Fruit fly (Drosophila melanogaster) whole organism, prepupa: ENCODE measurements around the gene bc10.

Experiments used
- Blimp-1 ChIP-seq: fragments of 200-800 bp; sonication (Bioruptor generic); optimal IDR thresholded peaks from 3 replicates; lab custom pipeline; 2017; ENCODE audit warnings: missing biosample characterization, missing genetic modification characterization, mild to moderate bottlenecking, moderate library complexity, missing genetic modification reagents
- CG11294 ChIP-seq: fragments of 200-800 bp; sonication (Bioruptor generic); IDR thresholded peaks from 2 replicates; pipeline ENCODE4 v1.3.6; 2022; ENCODE audit warnings: missing biosample characterization, missing genetic modification characterization
- CG15336 ChIP-seq: fragments of 200-800 bp; sonication (Bioruptor generic); IDR thresholded peaks from 2 replicates; pipeline ENCODE4 v1.3.6; 2022; ENCODE audit warnings: missing biosample characterization, missing genetic modification characterization
- CG1621 ChIP-seq: fragments of 200-800 bp; sonication (Bioruptor generic); optimal IDR thresholded peaks from 3 replicates; lab custom pipeline; 2018; ENCODE audit warnings: missing biosample characterization, mild to moderate bottlenecking, missing genetic modification characterization
- CG16779 ChIP-seq: fragments of 200-800 bp; sonication (Bioruptor generic); optimal IDR thresholded peaks from 3 replicates; lab custom pipeline; 2017; ENCODE audit warnings: missing biosample characterization, mild to moderate bottlenecking, missing genetic modification characterization
- CG3032 ChIP-seq: fragments of 200-800 bp; optimal IDR thresholded peaks from 2 replicates; lab custom pipeline; 2019; ENCODE audit warnings: missing biosample characterization, mild to moderate bottlenecking, missing genetic modification characterization, moderate library complexity
- CG31627 ChIP-seq: fragments of 200-800 bp; sonication (Bioruptor generic); optimal IDR thresholded peaks from 3 replicates; lab custom pipeline; 2016; ENCODE audit warnings: missing biosample characterization, missing genetic modification characterization
- CG32006 ChIP-seq: fragments of 200-800 bp; sonication (Bioruptor generic); optimal IDR thresholded peaks from 3 replicates; lab custom pipeline; 2017; ENCODE audit warnings: missing biosample characterization, mild to moderate bottlenecking, missing genetic modification characterization
- CG34406 ChIP-seq: fragments of 200-800 bp; sonication (Bioruptor generic); optimal IDR thresholded peaks from 3 replicates; lab custom pipeline; 2016; ENCODE audit warnings: missing biosample characterization, missing genetic modification characterization
- CG3919 ChIP-seq: fragments of 200-800 bp; sonication (Bioruptor generic); optimal IDR thresholded peaks from 3 replicates; lab custom pipeline; 2016; ENCODE audit warnings: missing biosample characterization, missing genetic modification characterization
- CG4318 ChIP-seq: fragments of 200-800 bp; sonication (Bioruptor generic); optimal IDR thresholded peaks from 3 replicates; lab custom pipeline; 2017; ENCODE audit warnings: missing biosample characterization, mild to moderate bottlenecking, missing genetic modification characterization
- CG6276 ChIP-seq: fragments of 200-800 bp; sonication (Bioruptor generic); optimal IDR thresholded peaks from 2 replicates; lab custom pipeline; 2017; ENCODE audit warnings: missing biosample characterization, mild to moderate bottlenecking, missing genetic modification characterization
- CG6792 ChIP-seq: fragments of 200-800 bp; sonication (Bioruptor generic); optimal IDR thresholded peaks from 3 replicates; lab custom pipeline; 2016; ENCODE audit warnings: missing biosample characterization, missing genetic modification characterization
- CG6854 ChIP-seq: fragments of 200-800 bp; sonication (Bioruptor generic); optimal IDR thresholded peaks from 2 replicates; lab custom pipeline; 2017; ENCODE audit warnings: missing biosample characterization, mild to moderate bottlenecking, missing genetic modification characterization
- CG7368 ChIP-seq: fragments of 200-800 bp; sonication (Bioruptor generic); optimal IDR thresholded peaks from 3 replicates; lab custom pipeline; 2016; ENCODE audit warnings: missing biosample characterization, missing genetic modification characterization
- CG8119 ChIP-seq: fragments of 200-800 bp; sonication (Bioruptor generic); IDR thresholded peaks from 3 replicates; pipeline ENCODE4 v1.3.6; 2022; ENCODE audit warnings: missing biosample characterization, missing genetic modification characterization
- CG8319 ChIP-seq: fragments of 200-800 bp; sonication (Bioruptor generic); optimal IDR thresholded peaks from 3 replicates; lab custom pipeline; 2016; ENCODE audit warnings: missing biosample characterization, missing genetic modification characterization
- CG8632 ChIP-seq: fragments of 200-800 bp; sonication (Bioruptor generic); optimal IDR thresholded peaks from 3 replicates; lab custom pipeline; 2016; ENCODE audit warnings: missing biosample characterization, missing genetic modification characterization
- Eip75B ChIP-seq: fragments of 200-800 bp; sonication (Bioruptor generic); optimal IDR thresholded peaks from 3 replicates; lab custom pipeline; 2016; ENCODE audit warnings: missing biosample characterization, missing genetic modification characterization
- Eip78C ChIP-seq: fragments of 200-800 bp; sonication (Bioruptor generic); peaks from one replicate; lab custom pipeline; 2016; ENCODE audit warnings: missing biosample characterization, missing genetic modification characterization
- Eip93F ChIP-seq: fragments of 200-800 bp; sonication (Bioruptor generic); optimal IDR thresholded peaks from 2 replicates; lab custom pipeline; 2016; ENCODE audit warnings: missing biosample characterization, mild to moderate bottlenecking, missing genetic modification characterization
- Ets21C ChIP-seq: fragments of 200-800 bp; sonication (Bioruptor generic); optimal IDR thresholded peaks from 3 replicates; lab custom pipeline; 2016; ENCODE audit warnings: missing biosample characterization, missing genetic modification characterization
- Ets96B ChIP-seq: fragments of 200-800 bp; optimal IDR thresholded peaks from 2 replicates; lab custom pipeline; 2019; ENCODE audit warnings: missing biosample characterization, mild to moderate bottlenecking, missing genetic modification characterization, moderate library complexity
- Gug ChIP-seq: fragments of 200-800 bp; sonication (Bioruptor generic); IDR thresholded peaks from 2 replicates; pipeline ENCODE4 v1.3.6; 2022; ENCODE audit warnings: missing biosample characterization, missing genetic modification characterization
- Hr38 ChIP-seq: sonication (Bioruptor generic); optimal IDR thresholded peaks from 2 replicates; lab custom pipeline; 2016; ENCODE audit warnings: missing biosample characterization, missing genetic modification characterization
- Hr4 ChIP-seq: fragments of 200-800 bp; sonication (Bioruptor generic); optimal IDR thresholded peaks from 3 replicates; lab custom pipeline; 2016; ENCODE audit warnings: missing biosample characterization, missing genetic modification characterization
- Lpt ChIP-seq: fragments of 200-800 bp; sonication (Bioruptor generic); optimal IDR thresholded peaks from 3 replicates; lab custom pipeline; 2016; ENCODE audit warnings: missing biosample characterization, missing genetic modification characterization
- Sox102F ChIP-seq: fragments of 200-800 bp; sonication (Bioruptor generic); optimal IDR thresholded peaks from 2 replicates; lab custom pipeline; 2016; ENCODE audit warnings: missing biosample characterization, mild to moderate bottlenecking, missing genetic modification characterization
- Sox14 ChIP-seq: fragments of 200-800 bp; sonication (Bioruptor generic); optimal IDR thresholded peaks from 3 replicates; lab custom pipeline; 2016; ENCODE audit warnings: missing biosample characterization, missing genetic modification characterization
- acj6 ChIP-seq: fragments of 200-800 bp; sonication (Bioruptor generic); optimal IDR thresholded peaks from 3 replicates; lab custom pipeline; 2016; ENCODE audit warnings: missing biosample characterization, missing genetic modification characterization
- cyc ChIP-seq: fragments of 200-800 bp; sonication (Bioruptor generic); optimal IDR thresholded peaks from 3 replicates; lab custom pipeline; 2016; ENCODE audit warnings: missing biosample characterization, missing genetic modification characterization
- dac ChIP-seq: fragments of 200-800 bp; sonication (Bioruptor generic); optimal IDR thresholded peaks from 2 replicates; lab custom pipeline; 2017; ENCODE audit warnings: missing biosample characterization, mild to moderate bottlenecking, missing genetic modification characterization
- dsx ChIP-seq: fragments of 200-800 bp; optimal IDR thresholded peaks from 3 replicates; lab custom pipeline; 2019; ENCODE audit warnings: missing biosample characterization, mild to moderate bottlenecking, missing genetic modification characterization, moderate library complexity; ENCODE audit not compliant: poor library complexity, severe bottlenecking
- eg ChIP-seq: fragments of 200-800 bp; sonication (Bioruptor generic); IDR thresholded peaks from 3 replicates; pipeline ENCODE4 v1.3.6; 2022; ENCODE audit warnings: missing biosample characterization, missing genetic modification characterization
- esn ChIP-seq: fragments of 200-800 bp; sonication (Bioruptor generic); optimal IDR thresholded peaks from 2 replicates; lab custom pipeline; 2016; ENCODE audit warnings: missing biosample characterization, mild to moderate bottlenecking, missing genetic modification characterization, moderate library complexity
- fd59A ChIP-seq: fragments of 200-800 bp; sonication (Bioruptor generic); optimal IDR thresholded peaks from 2 replicates; lab custom pipeline; 2017; ENCODE audit warnings: missing biosample characterization, mild to moderate bottlenecking, missing genetic modification characterization, missing genetic modification reagents
- fd85E ChIP-seq: fragments of 200-800 bp; sonication (Bioruptor generic); optimal IDR thresholded peaks from 3 replicates; lab custom pipeline; 2016; ENCODE audit warnings: missing biosample characterization, missing genetic modification characterization
- fkh ChIP-seq: fragments of 200-800 bp; sonication (Bioruptor generic); optimal IDR thresholded peaks from 3 replicates; lab custom pipeline; 2017; ENCODE audit warnings: missing biosample characterization, mild to moderate bottlenecking, missing genetic modification characterization, moderate library complexity
- lz ChIP-seq: fragments of 200-800 bp; sonication (Bioruptor generic); optimal IDR thresholded peaks from 3 replicates; lab custom pipeline; 2016; ENCODE audit warnings: missing biosample characterization, missing genetic modification characterization
- net ChIP-seq: fragments of 200-800 bp; sonication (Bioruptor generic); optimal IDR thresholded peaks from 3 replicates; lab custom pipeline; 2016; ENCODE audit warnings: missing biosample characterization, missing genetic modification characterization
- pdm3 ChIP-seq: fragments of 200-800 bp; sonication (Bioruptor generic); optimal IDR thresholded peaks from 3 replicates; lab custom pipeline; 2016; ENCODE audit warnings: missing biosample characterization, missing genetic modification characterization
- salr ChIP-seq, 2 experiments: fragments of 200-800 bp; sonication (Bioruptor generic); optimal IDR thresholded peaks; 3 replicates each; lab custom pipeline; 2016 to 2018; ENCODE audit warnings: missing biosample characterization in 2 of 2, missing genetic modification characterization in 2 of 2, mild to moderate bottlenecking in 1 of 2
- spab ChIP-seq: fragments of 200-800 bp; sonication (Bioruptor generic); optimal IDR thresholded peaks from 2 replicates; lab custom pipeline; 2017; ENCODE audit warnings: missing biosample characterization, mild to moderate bottlenecking, missing genetic modification characterization, missing genetic modification reagents
- svp ChIP-seq: fragments of 200-800 bp; sonication (Bioruptor generic); peaks from one replicate; lab custom pipeline; 2016; ENCODE audit warnings: missing biosample characterization, missing genetic modification characterization
- topi ChIP-seq: fragments of 200-800 bp; sonication (Bioruptor generic); optimal IDR thresholded peaks from 3 replicates; lab custom pipeline; 2016; ENCODE audit warnings: missing biosample characterization, missing genetic modification characterization
- vri ChIP-seq: fragments of 200-800 bp; sonication (Bioruptor generic); optimal IDR thresholded peaks from 3 replicates; lab custom pipeline; 2016; ENCODE audit warnings: missing biosample characterization, mild to moderate bottlenecking, missing genetic modification characterization

Gene bc10

DNA sequence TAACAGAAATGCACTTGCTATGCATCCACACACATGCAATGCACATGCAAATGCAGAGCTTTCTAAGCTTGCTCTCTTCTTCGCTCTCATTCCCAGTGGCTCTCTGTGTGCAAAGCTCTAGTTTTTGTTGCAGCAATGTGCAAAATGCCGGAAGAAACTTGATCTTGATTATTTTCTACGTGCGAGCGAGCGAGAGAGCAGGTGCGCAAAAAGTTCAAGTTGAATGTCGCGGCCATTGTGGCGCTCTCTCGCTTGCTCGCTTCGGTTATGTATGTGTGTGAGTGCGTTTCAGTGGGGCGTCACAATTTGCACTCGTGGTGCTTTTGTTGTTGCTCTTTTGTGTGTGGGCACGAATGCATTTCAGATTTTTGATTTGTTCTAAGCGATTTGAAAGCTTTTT is 45.6 kb downstream of the bc10 start:
- TF ChIP-seq CG16779 (tag; lab: Kevin White, UChicago) (no peak), CG1621 (tag; lab: Kevin White, UChicago) (no peak), svp (no peak), CG6792 (GFP tag; lab: Kevin White, UChicago) (no peak), CG31627 (GFP tag; lab: Kevin White, UChicago) (no peak), Sox102F (GFP tag; lab: Kevin White, UChicago) (no peak), fd59A (no peak), net (GFP tag; lab: Kevin White, UChicago) (no peak), CG7368 (GFP tag; lab: Kevin White, UChicago) (no peak), CG6276 (no peak), dsx (GFP tag; lab: Kevin White, UChicago) (peak; percentile 61), acj6 (GFP tag; lab: Kevin White, UChicago) (no peak), lz (no peak), eg (GFP tag; lab: Robert Waterston, UW) (0 out of 3 replicates have a peak, but pooled peaks have one; percentile 47), CG8632 (no peak), Gug (GFP tag; lab: Robert Waterston, UW) (no peak), CG11294 (GFP tag; lab: Robert Waterston, UW) (no peak), Eip93F (GFP tag; lab: Kevin White, UChicago) (no peak), Hr38 (GFP tag; lab: Kevin White, UChicago) (no peak), CG32006 (GFP tag; lab: Kevin White, UChicago) (no peak), Ets21C (GFP tag; lab: Kevin White, UChicago) (no peak), esn (GFP tag; lab: Kevin White, UChicago) (no peak), spab (GFP tag; lab: Kevin White, UChicago) (no peak), Blimp-1 (peak; percentile 62), fd85E (GFP tag; lab: Kevin White, UChicago) (no peak), vri (GFP tag; lab: Kevin White, UChicago) (no peak), CG4318 (GFP tag; lab: Kevin White, UChicago) (no peak), CG3032 (tag; lab: Kevin White, UChicago) (no peak), CG3919 (GFP tag; lab: Kevin White, UChicago) (no peak), Eip75B (GFP tag; lab: Kevin White, UChicago) (peak; percentile 15), Lpt (GFP tag; lab: Kevin White, UChicago) (peak; percentile 13), dac (GFP tag; lab: Kevin White, UChicago) (no peak), CG8319 (GFP tag; lab: Kevin White, UChicago) (no peak), CG34406 (GFP tag; lab: Kevin White, UChicago) (no peak), Sox14 (GFP tag; lab: Kevin White, UChicago) (no peak), Eip78C (GFP tag; lab: Kevin White, UChicago) (peak; percentile 38), CG15336 (peak; percentile 44; the same call in 1 of the 2 replicates), CG6854 (GFP tag; lab: Kevin White, UChicago) (no peak), pdm3 (GFP tag; lab: Kevin White, UChicago) (no peak), CG8119 (GFP tag; lab: Robert Waterston, UW) (0 out of 3 replicates have a peak, but pooled peaks have one; percentile 34), topi (GFP tag; lab: Kevin White, UChicago) (no peak), cyc (GFP tag; lab: Kevin White, UChicago) (no peak), fkh (GFP tag; lab: Kevin White, UChicago) (no peak), Ets96B (tag; lab: Kevin White, UChicago) (no peak), salr (GFP tag; optimal IDR thresholded peaks at IDR 0.05; lab: Kevin White, UChicago) (no peak), Hr4 (GFP tag; lab: Kevin White, UChicago) (no peak)
